Fruit fly (Drosophila melanogaster) whole organism, pupa: ENCODE data around the gene CG17321.

Experiments
- CG10348 ChIP-seq: fragments of 200-800 bp; sonication (Bioruptor generic); IDR thresholded peaks from 2 replicates; pipeline ENCODE4 v1.3.6; 2022; ENCODE audit warnings: missing biosample characterization, missing genetic modification characterization
- CG12605 ChIP-seq: fragments of 200-800 bp; sonication (Bioruptor generic); IDR thresholded peaks from 2 replicates; pipeline ENCODE4 v1.3.6; 2022; ENCODE audit warnings: missing biosample characterization, missing genetic modification characterization
- CG13204 ChIP-seq: fragments of 200-800 bp; sonication (Bioruptor generic); optimal IDR thresholded peaks from 2 replicates; lab custom pipeline; 2018; ENCODE audit warnings: missing biosample characterization, mild to moderate bottlenecking, missing genetic modification characterization, moderate library complexity
- CG14655 ChIP-seq: fragments of 200-800 bp; sonication (Bioruptor generic); optimal IDR thresholded peaks from 3 replicates; lab custom pipeline; 2017; ENCODE audit warnings: mild to moderate bottlenecking, missing biosample characterization, missing genetic modification reagents, missing genetic modification characterization
- CG15710 ChIP-seq: fragments of 200-800 bp; sonication (Bioruptor generic); optimal IDR thresholded peaks from 2 replicates; lab custom pipeline; 2018; ENCODE audit warnings: missing biosample characterization, mild to moderate bottlenecking, missing genetic modification characterization, moderate library complexity
- CG17806 ChIP-seq: fragments of 200-800 bp; sonication (Bioruptor generic); optimal IDR thresholded peaks from 2 replicates; lab custom pipeline; 2018; ENCODE audit warnings: missing biosample characterization, mild to moderate bottlenecking, missing genetic modification characterization, moderate library complexity
- CG32121 ChIP-seq: fragments of 200-800 bp; sonication (Bioruptor generic); IDR thresholded peaks from 2 replicates; pipeline ENCODE4 v1.3.6; 2022; ENCODE audit warnings: missing biosample characterization, missing genetic modification characterization
- CG34367 ChIP-seq: fragments of 200-800 bp; sonication (Bioruptor generic); optimal IDR thresholded peaks from 2 replicates; lab custom pipeline; 2018; ENCODE audit warnings: missing biosample characterization, mild to moderate bottlenecking, missing genetic modification characterization
- CG4496 ChIP-seq: fragments of 200-800 bp; sonication (Bioruptor generic); IDR thresholded peaks from 3 replicates; pipeline ENCODE4 v1.3.6; 2022; ENCODE audit warnings: missing biosample characterization, missing genetic modification characterization
- CG8159 ChIP-seq: fragments of 200-800 bp; sonication (Bioruptor generic); optimal IDR thresholded peaks from 3 replicates; lab custom pipeline; 2018; ENCODE audit warnings: missing biosample characterization, mild to moderate bottlenecking, missing genetic modification characterization, moderate library complexity
- CG8301 ChIP-seq: fragments of 200-800 bp; sonication (Bioruptor generic); optimal IDR thresholded peaks from 2 replicates; lab custom pipeline; 2018; ENCODE audit warnings: missing biosample characterization, mild to moderate bottlenecking, missing genetic modification characterization
- CG9948 ChIP-seq: fragments of 200-800 bp; sonication (Bioruptor generic); optimal IDR thresholded peaks from 2 replicates; lab custom pipeline; 2018; ENCODE audit warnings: missing biosample characterization, mild to moderate bottlenecking, missing genetic modification characterization, moderate library complexity
- D1 ChIP-seq: fragments of 200-800 bp; sonication (Bioruptor generic); optimal IDR thresholded peaks from 2 replicates; lab custom pipeline; 2018; ENCODE audit warnings: missing biosample characterization, mild to moderate bottlenecking, missing genetic modification characterization, moderate library complexity
- EcR ChIP-seq: fragments of 200-800 bp; sonication (Bioruptor generic); optimal IDR thresholded peaks from 3 replicates; lab custom pipeline; 2019; ENCODE audit warnings: missing biosample characterization, missing genetic modification characterization, mild to moderate bottlenecking, moderate library complexity, missing genetic modification reagents
- Ets98B ChIP-seq: fragments of 200-800 bp; sonication (Bioruptor generic); IDR thresholded peaks from 2 replicates; pipeline ENCODE4 v1.3.6; 2022; ENCODE audit warnings: missing biosample characterization, missing genetic modification characterization
- Pif1A ChIP-seq: fragments of 200-800 bp; sonication (Bioruptor generic); optimal IDR thresholded peaks from 3 replicates; lab custom pipeline; 2016; ENCODE audit warnings: missing biosample characterization, missing genetic modification characterization
- Pif1B ChIP-seq: fragments of 200-800 bp; sonication (Bioruptor generic); optimal IDR thresholded peaks from 3 replicates; lab custom pipeline; 2016; ENCODE audit warnings: missing biosample characterization, missing genetic modification characterization
- Snoo ChIP-seq: fragments of 200-800 bp; sonication (Bioruptor generic); optimal IDR thresholded peaks from 3 replicates; lab custom pipeline; 2017; ENCODE audit warnings: missing biosample characterization, mild to moderate bottlenecking, missing genetic modification characterization, inconsistent platforms
- fd96Ca ChIP-seq: fragments of 200-800 bp; sonication (Bioruptor generic); IDR thresholded peaks from 3 replicates; pipeline ENCODE4 v1.3.6; 2022; ENCODE audit warnings: missing biosample characterization, missing genetic modification characterization
- gl ChIP-seq: fragments of 200-800 bp; sonication (Bioruptor generic); optimal IDR thresholded peaks from 2 replicates; lab custom pipeline; 2018; ENCODE audit warnings: missing biosample characterization, mild to moderate bottlenecking, missing genetic modification characterization
- rn ChIP-seq: fragments of 200-800 bp; sonication (Bioruptor generic); IDR thresholded peaks from 2 replicates; pipeline ENCODE4 v1.3.6; 2022; ENCODE audit warnings: missing biosample characterization, missing genetic modification characterization

CG17321 gene

DNA sequence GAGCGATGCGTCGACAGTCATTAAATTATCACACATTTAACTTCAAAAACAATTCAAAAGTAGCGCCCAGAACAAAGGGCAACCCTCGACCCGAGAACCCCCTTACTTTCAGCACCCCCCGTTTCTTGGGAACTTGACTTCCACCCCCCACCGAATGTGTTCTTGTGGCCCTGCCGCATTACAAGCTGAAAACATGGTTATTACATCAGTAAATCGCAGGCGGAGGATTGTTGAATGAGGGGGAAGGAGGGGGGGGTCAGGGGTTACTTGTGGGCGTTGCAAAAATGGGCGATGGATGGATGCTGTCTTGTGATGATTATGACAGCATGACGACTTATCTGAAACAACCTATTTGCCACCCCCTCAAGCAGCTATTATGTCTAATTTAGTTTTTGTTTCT, 29.8 kb upstream of the CG17321 start:
- TF ChIP-seq Ets98B (no peak), CG17806 (no peak), CG14655 (GFP tag; lab: Kevin White, UChicago) (no peak), CG12605 (GFP tag; lab: Robert Waterston, UW) (no peak), CG34367 (no peak)

DNA sequence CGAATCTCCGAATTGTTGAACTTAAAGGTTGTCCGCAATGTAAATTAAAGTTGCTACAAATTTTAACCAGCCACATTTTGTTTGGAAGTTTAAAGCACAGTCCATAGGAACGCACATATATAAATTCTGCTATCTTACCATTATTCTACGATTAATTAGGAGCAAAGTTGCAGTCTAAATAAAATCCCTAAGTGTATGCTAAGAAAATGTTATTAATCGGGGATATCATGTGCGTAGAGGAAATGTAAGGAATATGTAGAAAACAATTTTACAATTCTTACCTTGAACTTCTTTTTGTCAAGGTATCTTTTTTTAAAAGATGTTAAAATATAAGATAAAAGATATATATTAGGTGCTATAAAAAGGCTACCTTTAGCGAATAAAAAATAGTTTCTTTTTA, 26.6 kb upstream of the CG17321 start:
- no peak for TF ChIP-seq CG8159
- TF ChIP-seq gl (tag; lab: Kevin White, UChicago): no peak
- no peak for TF ChIP-seq CG10348
- no peak for TF ChIP-seq CG9948 (tag; lab: Kevin White, UChicago)
- TF ChIP-seq CG17806: no peak

DNA sequence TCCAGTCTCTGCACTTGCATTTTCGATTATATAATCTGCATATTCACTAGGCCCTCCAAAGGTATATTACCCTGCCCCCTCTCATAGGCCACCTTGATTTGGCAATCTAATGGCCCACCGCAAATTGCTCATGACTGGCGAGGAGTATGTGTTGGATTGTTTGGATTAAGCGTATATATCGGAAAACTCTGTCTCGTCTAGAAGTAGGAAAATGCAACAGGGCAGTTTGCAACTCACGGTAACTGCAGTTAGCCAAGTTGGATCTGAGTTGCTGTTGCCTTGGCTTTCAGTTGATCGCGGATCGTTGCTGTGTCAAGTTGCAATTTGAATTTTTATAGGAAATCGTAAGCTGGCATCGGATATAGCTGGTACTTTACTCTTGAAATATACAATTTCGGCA, 25.9 kb upstream of the CG17321 start, which contains the start of gene Ugt36F1:
Ugt36F1 (plus strand) TSS at position 301 of the 400 bp plus-strand sequence.
- no peak for TF ChIP-seq Snoo (tag; lab: Kevin White, UChicago)
- TF ChIP-seq CG15710 (tag; lab: Kevin White, UChicago): no peak
- TF ChIP-seq CG17806: no peak
- TF ChIP-seq CG34367: no peak

DNA sequence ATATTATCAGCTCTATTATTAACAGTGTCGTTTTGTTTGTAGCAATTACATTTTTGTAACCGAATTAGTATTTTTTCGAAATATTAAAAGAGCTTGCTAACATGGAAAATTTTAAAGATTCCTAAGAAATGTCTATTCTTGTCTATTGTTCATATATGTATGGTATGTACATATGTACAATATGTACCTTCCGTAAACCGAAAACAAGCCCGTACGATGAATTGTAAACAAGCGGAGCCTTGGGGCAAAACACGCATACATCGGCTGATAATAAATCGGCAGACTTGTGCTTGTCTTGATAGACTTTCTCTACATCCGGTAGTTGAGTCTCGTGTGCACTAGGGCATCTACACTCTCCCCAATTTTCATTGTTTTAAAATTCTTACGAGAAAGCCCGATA, 22.2 kb upstream of the CG17321 start:
- TF ChIP-seq D1 (tag; lab: Kevin White, UChicago): no peak
- TF ChIP-seq CG34367: no peak
- no peak for TF ChIP-seq Pif1A (GFP tag; lab: Kevin White, UChicago)
- no peak for TF ChIP-seq fd96Ca (GFP tag; lab: Robert Waterston, UW)
- TF ChIP-seq CG15710 (tag; lab: Kevin White, UChicago): no peak
- TF ChIP-seq CG14655 (GFP tag; lab: Kevin White, UChicago): no peak

DNA sequence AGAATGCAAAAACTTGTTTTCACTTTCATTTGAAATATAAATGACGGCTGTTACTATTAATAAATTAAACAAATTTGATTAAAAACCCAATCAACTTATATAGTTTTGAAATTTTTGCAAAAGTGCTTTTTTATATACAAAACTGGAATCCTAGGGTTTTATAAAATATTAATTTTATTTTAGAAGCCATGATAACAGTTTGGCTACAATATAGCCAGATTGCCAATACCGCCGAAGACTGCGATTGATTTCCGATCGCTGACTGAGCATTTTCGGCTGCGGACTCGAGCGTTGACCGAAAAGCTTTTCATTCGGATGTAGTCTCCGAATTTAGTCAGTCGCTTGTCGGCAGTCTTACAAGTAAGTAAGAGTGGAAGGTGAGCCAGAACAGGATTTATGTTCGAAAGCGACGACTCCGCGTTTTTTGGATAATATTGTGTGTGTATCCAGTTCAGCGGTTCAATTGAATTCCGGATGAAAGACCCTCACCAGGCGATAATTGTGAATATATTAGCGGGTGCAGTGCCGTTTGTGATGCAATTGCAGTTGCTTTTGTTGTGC, 21.7 kb upstream of the CG17321 start, which contains the start of gene Ugt36D1:
Ugt36D1 (plus strand) TSS at position 306 of the 561 bp plus-strand sequence.
- TF ChIP-seq CG13204 (no peak), Ets98B (peak; percentile 31; the same call in 1 of the 2 replicates), fd96Ca (GFP tag; lab: Robert Waterston, UW) (no peak), CG17806 (no peak), Snoo (tag; lab: Kevin White, UChicago) (peak; percentile 25), CG8301 (no peak), CG32121 (0 out of 2 replicates have a peak, but pooled peaks have one; percentile 20), EcR (GFP tag; lab: Kevin White, UChicago) (peak; percentile 80), CG14655 (GFP tag; lab: Kevin White, UChicago) (no peak), rn (GFP tag; lab: Robert Waterston, UW) (no peak), CG4496 (GFP tag; lab: Robert Waterston, UW) (peak; percentile 48; the same call in 1 of the 3 replicates), CG8159 (no peak), CG12605 (GFP tag; lab: Robert Waterston, UW) (no peak), Pif1B (peak; percentile 27)

DNA sequence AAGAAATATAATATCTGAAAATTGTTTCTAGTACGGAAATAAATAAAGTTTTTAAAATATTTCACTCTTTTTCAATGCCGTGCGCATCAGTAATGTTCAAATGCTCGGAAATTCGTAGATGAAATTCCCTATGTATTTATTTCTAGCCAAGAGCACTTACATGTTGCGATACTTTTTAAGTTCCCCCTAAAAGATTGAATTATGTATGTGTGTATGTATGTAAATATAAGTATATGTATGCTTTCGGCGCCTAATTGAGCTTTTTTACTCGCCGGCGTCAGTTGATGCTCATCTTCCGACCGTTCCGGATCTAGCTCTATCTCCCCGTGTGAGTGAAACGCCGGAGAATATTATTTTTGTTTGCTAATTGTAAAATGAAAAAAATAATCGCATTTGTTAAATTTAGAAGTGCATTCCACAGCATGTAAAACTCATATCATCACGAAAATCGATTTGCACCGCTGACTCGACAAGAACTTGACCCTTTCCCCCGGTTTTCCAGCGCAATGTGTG, 18.4 kb upstream of the CG17321 start, which contains the start of gene Ugt36E1:
Ugt36E1 (plus strand) TSS at position 275 of the 513 bp plus-strand sequence.
- TF ChIP-seq Snoo (tag; lab: Kevin White, UChicago): no peak
- no peak for TF ChIP-seq CG10348
- TF ChIP-seq CG32121: no peak
- no peak for TF ChIP-seq gl (tag; lab: Kevin White, UChicago)
- no peak for TF ChIP-seq CG9948 (tag; lab: Kevin White, UChicago)

DNA sequence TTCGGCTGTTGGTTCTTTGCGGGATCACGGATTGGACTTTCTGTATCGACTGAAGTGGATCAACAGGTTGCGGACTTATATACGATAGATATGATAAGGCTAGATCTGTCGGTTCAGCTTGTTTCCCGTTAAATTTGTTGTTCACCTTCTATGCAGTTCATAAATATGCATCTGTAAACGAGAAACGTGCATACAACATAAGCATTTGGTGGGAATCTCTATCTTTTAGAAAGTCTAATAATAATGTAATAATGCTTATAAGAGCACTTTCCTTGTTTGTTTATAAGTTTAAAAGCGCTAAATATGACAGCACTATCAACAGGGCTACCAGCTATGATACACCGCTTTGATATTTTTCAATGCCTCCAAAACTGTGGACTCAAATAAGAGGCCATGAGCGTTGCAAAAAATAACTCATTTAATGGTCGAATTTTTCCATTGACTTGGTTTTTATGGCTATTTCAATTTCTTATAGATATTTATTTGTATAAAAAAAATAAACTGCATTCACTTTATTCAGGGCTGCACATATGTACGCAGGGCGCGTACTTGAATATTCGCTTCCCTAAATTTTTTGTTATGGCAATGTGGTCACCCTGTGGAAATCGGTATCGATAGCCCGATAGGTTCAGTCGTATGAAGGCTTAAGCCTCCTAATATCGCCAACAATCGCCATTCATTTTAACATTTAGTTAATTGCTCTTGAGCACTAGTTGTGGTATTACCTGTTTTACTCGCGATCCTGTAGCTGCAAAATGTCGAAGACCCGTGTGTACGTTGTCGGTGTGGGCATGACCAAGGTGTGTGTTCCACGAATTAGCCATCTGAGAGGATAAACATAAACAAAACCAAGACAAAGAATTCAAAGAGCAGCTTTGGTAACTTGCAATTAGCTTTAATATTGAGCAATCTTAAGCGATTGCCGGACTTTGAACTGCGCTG, 14.1 kb upstream of the CG17321 start, which contains the start of the genes CG17597 and ScpX:
CG17597 (minus strand) TSS at position 567 of the 942 bp plus-strand sequence.
ScpX (plus strand) TSS at position 643 of the 942 bp plus-strand sequence.
- TF ChIP-seq gl (tag; lab: Kevin White, UChicago) (peak; percentile 64), rn (GFP tag; lab: Robert Waterston, UW) (no peak), CG13204 (no peak), Snoo (tag; lab: Kevin White, UChicago) (peak; percentile 28), CG14655 (GFP tag; lab: Kevin White, UChicago) (peak; percentile 52), CG9948 (tag; lab: Kevin White, UChicago) (peak; percentile 31), EcR (GFP tag; lab: Kevin White, UChicago) (peak; percentile 27), CG8301 (peak; percentile 23), Pif1B (no peak), CG17806 (peak; percentile 32), CG8159 (peak; percentile 65), CG34367 (peak; percentile 43), CG32121 (peak; percentile 23; the same call in 1 of the 2 replicates), Pif1A (GFP tag; lab: Kevin White, UChicago) (peak; percentile 69), CG4496 (GFP tag; lab: Robert Waterston, UW) (0 out of 3 replicates have a peak, but pooled peaks have one; percentile 20), CG15710 (tag; lab: Kevin White, UChicago) (peak; percentile 55), CG12605 (GFP tag; lab: Robert Waterston, UW) (peak; percentile 53; the same call in 1 of the 2 replicates), CG10348 (no peak), fd96Ca (GFP tag; lab: Robert Waterston, UW) (no peak), D1 (tag; lab: Kevin White, UChicago) (no peak), Ets98B (peak; percentile 20; the same call in 1 of the 2 replicates)
